Worm (Caenorhabditis elegans) whole organism, L4 larva: ENCODE data around the gene W07A12.4.
A peak's percentile ranks its signal among the peaks of the same experiment; 100 is the strongest.

Experiments
- ZK546.5 ChIP-seq, 2 experiments: sonication (generic microtip); optimal IDR thresholded peaks; 2 replicates each; lab custom pipeline; 2017; ENCODE audit warnings: missing biosample characterization in 2 of 2, missing genetic modification characterization in 2 of 2
- ama-1 ChIP-seq: fragments of 150-350 bp; optimal IDR thresholded peaks from 2 replicates; lab custom pipeline; 2014; ENCODE audit warnings: inconsistent platforms, mixed read lengths
- cey-2 ChIP-seq: sonication (generic microtip); optimal IDR thresholded peaks from 3 replicates; lab custom pipeline; 2017; ENCODE audit warnings: missing genetic modification characterization, mild to moderate bottlenecking, missing compliant biosample characterization, antibody characterized with exemption, borderline replicate concordance; ENCODE audit not compliant: insufficient read depth
- lsy-2 ChIP-seq, 2 experiments: fragments of 150-350 bp in 1 of 2; sonication (generic microtip) in 1 of 2; optimal IDR thresholded peaks; 2 replicates each; lab custom pipeline; 2014 to 2017; ENCODE audit warnings: missing biosample characterization in 2 of 2, missing genetic modification characterization in 2 of 2
- mdl-1 ChIP-seq, 2 experiments: fragments of 150-350 bp in 1 of 2; sonication (generic microtip) in 1 of 2; optimal IDR thresholded peaks; 2 replicates each; lab custom pipeline; 2014 to 2017; ENCODE audit warnings: missing biosample characterization in 2 of 2, missing genetic modification characterization in 2 of 2
- nhr-28 ChIP-seq: fragments of 150-350 bp; optimal IDR thresholded peaks from 2 replicates; lab custom pipeline; 2014; ENCODE audit warnings: missing biosample characterization, missing genetic modification characterization
- saeg-2 ChIP-seq: fragments of 200-800 bp; sonication (Bioruptor generic); IDR thresholded peaks from 2 replicates; pipeline ENCODE4 v1.3.6; 2022; ENCODE audit warnings: missing genetic modification reagents, missing genetic modification characterization, missing compliant biosample characterization
- ztf-11 ChIP-seq: fragments of 150-350 bp; optimal IDR thresholded peaks from 2 replicates; lab custom pipeline; 2014; ENCODE audit warnings: missing biosample characterization, missing genetic modification characterization

- TF ChIP-seq lsy-2 (tag; optimal IDR thresholded peaks at IDR 0.05; lab: Kevin White, UChicago) = peak in 1 of 2 experiments; percentile 22
- no peak for TF ChIP-seq ama-1 (lab: Kevin White, UChicago)
- TF ChIP-seq nhr-28 (tag; lab: Kevin White, UChicago) = peak; percentile 53
- TF ChIP-seq ZK546.5 (tag; optimal IDR thresholded peaks at IDR 0.05; lab: Kevin White, UChicago) = no peak
- TF ChIP-seq cey-2 = no peak
- no peak for TF ChIP-seq mdl-1 (tag; optimal IDR thresholded peaks at IDR 0.05; lab: Kevin White, UChicago)
- TF ChIP-seq ztf-11 (tag; lab: Kevin White, UChicago) = no peak
- no peak for TF ChIP-seq saeg-2
Observed at ce11 chrII:9157125-9157524, 11.1 kb downstream of the W07A12.4 start.
